Worm (Caenorhabditis elegans): ENCODE data around the gene ndua-12.

The ndua-12 gene

ce11 chrIV:2688716-2689307 lies 30.8 kb downstream of the ndua-12 start, which contains the start of gene egrh-3:
egrh-3 (minus strand) TSS chrIV:2688766.
- TF ChIP-seq elt-1 (tag; optimal IDR thresholded peaks at IDR 0.05): no peak
- no peak for TF ChIP-seq Y55F3AM.14 (GFP tag; optimal IDR thresholded peaks at IDR 0.05)
- no peak for TF ChIP-seq zag-1 (tag; optimal IDR thresholded peaks at IDR 0.05)
- no peak for TF ChIP-seq nhr-21 (tag; optimal IDR thresholded peaks at IDR 0.05)
- no peak for TF ChIP-seq mdl-1 (tag; optimal IDR thresholded peaks at IDR 0.05)
- no peak for TF ChIP-seq ZK546.5 (tag; optimal IDR thresholded peaks at IDR 0.05)
- no peak for TF ChIP-seq nhr-23 (tag; optimal IDR thresholded peaks at IDR 0.05)
- no peak for TF ChIP-seq lsy-2 (tag; optimal IDR thresholded peaks at IDR 0.05)

- TF ChIP-seq ama-1 (optimal IDR thresholded peaks at IDR 0.05) (no peak), nhr-23 (tag; optimal IDR thresholded peaks at IDR 0.05) (no peak), lin-11 (tag; optimal IDR thresholded peaks at IDR 0.05) (no peak), aly-2 (tag; optimal IDR thresholded peaks at IDR 0.05) (no peak), ZK546.5 (tag; optimal IDR thresholded peaks at IDR 0.05) (no peak), egl-27 (tag; optimal IDR thresholded peaks at IDR 0.05) (no peak)
These were observed 39.4 kb downstream of the ndua-12 start for ce11 chrIV:2680281-2680680.

ce11 chrIV:2678152-2678551 lies 41.5 kb downstream of the ndua-12 start:
- TF ChIP-seq unc-62 (GFP tag; optimal IDR thresholded peaks at IDR 0.05): no peak
- TF ChIP-seq lin-11 (tag; optimal IDR thresholded peaks at IDR 0.05): no peak
- no peak for TF ChIP-seq F13H6.1 (tag; optimal IDR thresholded peaks at IDR 0.05)
- TF ChIP-seq nhr-77 (tag; optimal IDR thresholded peaks at IDR 0.05): no peak
- no peak for TF ChIP-seq skn-1 (tag; optimal IDR thresholded peaks at IDR 0.05)
- no peak for TF ChIP-seq unc-39 (tag; optimal IDR thresholded peaks at IDR 0.05)
- TF ChIP-seq ama-1 (optimal IDR thresholded peaks at IDR 0.05): no peak
- no peak for TF ChIP-seq fos-1 (tag; optimal IDR thresholded peaks at IDR 0.05)
- TF ChIP-seq mbf-1 (tag; optimal IDR thresholded peaks at IDR 0.05): no peak
- no peak for TF ChIP-seq ceh-16 (tag; optimal IDR thresholded peaks at IDR 0.05)
- TF ChIP-seq egl-27 (tag; optimal IDR thresholded peaks at IDR 0.05): no peak
- no peak for TF ChIP-seq ztf-4 (tag; optimal IDR thresholded peaks at IDR 0.05)
- no peak for TF ChIP-seq zag-1 (tag; optimal IDR thresholded peaks at IDR 0.05)

- TF ChIP-seq R02D3.7 (tag; optimal IDR thresholded peaks at IDR 0.05): no peak
- TF ChIP-seq ama-1 (optimal IDR thresholded peaks at IDR 0.05): no peak
- TF ChIP-seq skn-1 (tag; optimal IDR thresholded peaks at IDR 0.05): no peak
- TF ChIP-seq ceh-82 (tag; optimal IDR thresholded peaks at IDR 0.05): no peak
- TF ChIP-seq dmd-4 (tag; optimal IDR thresholded peaks at IDR 0.05): no peak
- no peak for TF ChIP-seq alr-1 (tag; optimal IDR thresholded peaks at IDR 0.05)
- no peak for TF ChIP-seq crh-2 (tag; optimal IDR thresholded peaks at IDR 0.05)
- no peak for TF ChIP-seq lsy-2 (tag; optimal IDR thresholded peaks at IDR 0.05)
- TF ChIP-seq mab-5 (tag; optimal IDR thresholded peaks at IDR 0.05): no peak
- no peak for TF ChIP-seq nhr-237 (tag; optimal IDR thresholded peaks at IDR 0.05)
- TF ChIP-seq unc-62 (GFP tag; optimal IDR thresholded peaks at IDR 0.05): no peak
- no peak for TF ChIP-seq fos-1 (tag; optimal IDR thresholded peaks at IDR 0.05)
- no peak for TF ChIP-seq nhr-21 (tag; optimal IDR thresholded peaks at IDR 0.05)
- TF ChIP-seq nhr-129 (tag; optimal IDR thresholded peaks at IDR 0.05): no peak
- TF ChIP-seq snpc-4 (tag; optimal IDR thresholded peaks at IDR 0.05): no peak
These were observed 41.9 kb downstream of the ndua-12 start for ce11 chrIV:2677687-2678086.

- TF ChIP-seq snpc-4 (tag; optimal IDR thresholded peaks at IDR 0.05): peak; percentile 70
- no peak for TF ChIP-seq lin-39 (tag; optimal IDR thresholded peaks at IDR 0.05)
- no peak for TF ChIP-seq ztf-11 (tag; optimal IDR thresholded peaks at IDR 0.05)
- peak; percentile 40 for TF ChIP-seq zag-1 (tag; optimal IDR thresholded peaks at IDR 0.05)
- TF ChIP-seq elt-1 (tag; optimal IDR thresholded peaks at IDR 0.05): no peak
- peak; percentile 93 to 95 for TF ChIP-seq lsy-2 (tag; optimal IDR thresholded peaks at IDR 0.05)
- TF ChIP-seq ZK546.5 (tag; optimal IDR thresholded peaks at IDR 0.05): peak; percentile 35
- peak; percentile 49 for TF ChIP-seq fos-1 (tag; optimal IDR thresholded peaks at IDR 0.05)
- TF ChIP-seq aly-2 (tag; optimal IDR thresholded peaks at IDR 0.05): no peak
- peak; percentile 90 for TF ChIP-seq crh-2 (tag; optimal IDR thresholded peaks at IDR 0.05)
- TF ChIP-seq nhr-21 (tag; optimal IDR thresholded peaks at IDR 0.05): peak; percentile 86
- TF ChIP-seq ama-1 (optimal IDR thresholded peaks at IDR 0.05): peak; percentile 65
- TF ChIP-seq C34F6.9 (tag; optimal IDR thresholded peaks at IDR 0.05): peak; percentile 92
- TF ChIP-seq elt-3 (tag; optimal IDR thresholded peaks at IDR 0.05): no peak
- TF ChIP-seq peb-1 (tag; optimal IDR thresholded peaks at IDR 0.05): no peak
- peak; percentile 41 for TF ChIP-seq blmp-1 (tag; optimal IDR thresholded peaks at IDR 0.05; ENCODE audit: insufficient read depth)
- no peak for TF ChIP-seq nhr-11 (tag; optimal IDR thresholded peaks at IDR 0.05)
- no peak for TF ChIP-seq alr-1 (tag; optimal IDR thresholded peaks at IDR 0.05)
- no peak for TF ChIP-seq ztf-1 (GFP tag; conservative IDR thresholded peaks at IDR 0.05)
- TF ChIP-seq lin-13 (GFP tag; optimal IDR thresholded peaks at IDR 0.05): peak; percentile 94
- TF ChIP-seq unc-55 (GFP tag; optimal IDR thresholded peaks at IDR 0.05): peak; percentile 94
- peak; percentile 83 for TF ChIP-seq nhr-25 (tag; optimal IDR thresholded peaks at IDR 0.05)
- peak; percentile 99 for TF ChIP-seq gmeb-1 (tag; optimal IDR thresholded peaks at IDR 0.05)
- peak; percentile 11 for TF ChIP-seq nhr-77 (tag; optimal IDR thresholded peaks at IDR 0.05)
- TF ChIP-seq nhr-23 (tag; optimal IDR thresholded peaks at IDR 0.05): no peak
- peak; percentile 80 for TF ChIP-seq ceh-82 (tag; optimal IDR thresholded peaks at IDR 0.05)
- TF ChIP-seq egl-27 (tag; optimal IDR thresholded peaks at IDR 0.05): peak; percentile 76
- peak; percentile 86 for TF ChIP-seq lin-11 (tag; optimal IDR thresholded peaks at IDR 0.05)
- no peak for TF ChIP-seq unc-39 (tag; optimal IDR thresholded peaks at IDR 0.05)
- peak; percentile 75 for TF ChIP-seq F13H6.1 (tag; optimal IDR thresholded peaks at IDR 0.05)
- peak; percentile 80 for TF ChIP-seq nhr-10 (tag; optimal IDR thresholded peaks at IDR 0.05)
These were observed 43.4 kb downstream of the ndua-12 start, which contains the start of gene Y94H6A.3 for ce11 chrIV:2676281-2676680. Y94H6A.3 (plus strand) TSS chrIV:2676512.
